Worm (Caenorhabditis elegans) whole organism, mixed stage, embryonic: Measurements from ENCODE around the gene F52C12.6.

Experiments
- M03D4.4 ChIP-seq: sonication (generic microtip); optimal IDR thresholded peaks from 2 replicates; lab custom pipeline; 2017; ENCODE audit warnings: mild to moderate bottlenecking, missing genetic modification characterization, missing compliant biosample characterization
- blmp-1 ChIP-seq: fragments of 150-350 bp; optimal IDR thresholded peaks from 2 replicates; lab custom pipeline; 2014; ENCODE audit warnings: missing biosample characterization, missing genetic modification characterization
- ceh-39 ChIP-seq: fragments of 150-350 bp; optimal IDR thresholded peaks from 2 replicates; lab custom pipeline; 2014; ENCODE audit warnings: missing biosample characterization, missing genetic modification characterization
- ceh-43 ChIP-seq: fragments of 200-800 bp; sonication (Bioruptor generic); optimal IDR thresholded peaks from 2 replicates; lab custom pipeline; 2018; ENCODE audit warnings: mild to moderate bottlenecking, missing genetic modification characterization, moderate library complexity, missing compliant biosample characterization
- ceh-83 ChIP-seq: fragments of 200-800 bp; sonication (Bioruptor generic); optimal IDR thresholded peaks from 2 replicates; lab custom pipeline; 2018; ENCODE audit warnings: mild to moderate bottlenecking, missing genetic modification characterization, missing compliant biosample characterization
- ces-1 ChIP-seq: fragments of 150-350 bp; optimal IDR thresholded peaks from 2 replicates; lab custom pipeline; 2014; ENCODE audit warnings: missing biosample characterization, missing genetic modification reagents, missing genetic modification characterization
- drap-1 ChIP-seq: fragments of 200-800 bp; sonication (Bioruptor generic); optimal IDR thresholded peaks from 3 replicates; lab custom pipeline; 2018; ENCODE audit warnings: mild to moderate bottlenecking, missing genetic modification characterization, missing compliant biosample characterization
- elt-1 ChIP-seq: sonication (generic microtip); optimal IDR thresholded peaks from 2 replicates; lab custom pipeline; 2017; ENCODE audit warnings: missing genetic modification characterization, mild to moderate bottlenecking, missing compliant biosample characterization, antibody characterized with exemption, moderate library complexity, borderline replicate concordance; ENCODE audit not compliant: insufficient read depth
- elt-3 ChIP-seq: fragments of 150-350 bp; optimal IDR thresholded peaks from 2 replicates; lab custom pipeline; 2014; ENCODE audit warnings: missing biosample characterization, missing genetic modification characterization
- ham-2 ChIP-seq: fragments of 200-800 bp; sonication (Bioruptor generic); optimal IDR thresholded peaks from 2 replicates; lab custom pipeline; 2018; ENCODE audit warnings: mild to moderate bottlenecking, missing genetic modification characterization, missing compliant biosample characterization
- hlh-1 ChIP-seq: fragments of 150-350 bp; optimal IDR thresholded peaks from 2 replicates; lab custom pipeline; 2014; ENCODE audit warnings: missing biosample characterization, missing genetic modification reagents, missing genetic modification characterization
- lin-13 ChIP-seq: fragments of 150-350 bp; optimal IDR thresholded peaks from 2 replicates; lab custom pipeline; 2014; ENCODE audit warnings: missing biosample characterization, missing genetic modification characterization
- mab-5 ChIP-seq: fragments of 150-350 bp; optimal IDR thresholded peaks from 2 replicates; lab custom pipeline; 2014; ENCODE audit warnings: missing biosample characterization, missing genetic modification characterization
- mep-1 ChIP-seq: fragments of 150-350 bp; optimal IDR thresholded peaks from 2 replicates; lab custom pipeline; 2017; ENCODE audit warnings: missing biosample characterization, missing genetic modification reagents, missing genetic modification characterization, inconsistent platforms
- mls-2 ChIP-seq: sonication (generic microtip); optimal IDR thresholded peaks from 2 replicates; lab custom pipeline; 2016; ENCODE audit warnings: mild to moderate bottlenecking, missing genetic modification characterization, moderate library complexity, missing compliant biosample characterization
- nhr-12 ChIP-seq: fragments of 150-350 bp; optimal IDR thresholded peaks from 2 replicates; lab custom pipeline; 2014; ENCODE audit warnings: missing biosample characterization, missing genetic modification characterization
- nhr-2 ChIP-seq: fragments of 150-350 bp; optimal IDR thresholded peaks from 2 replicates; lab custom pipeline; 2014; ENCODE audit warnings: missing biosample characterization, missing genetic modification characterization
- nhr-237 ChIP-seq: fragments of 150-350 bp; optimal IDR thresholded peaks from 2 replicates; lab custom pipeline; 2014; ENCODE audit warnings: missing biosample characterization, missing genetic modification characterization
- nhr-28 ChIP-seq: fragments of 150-350 bp; optimal IDR thresholded peaks from 2 replicates; lab custom pipeline; 2014; ENCODE audit warnings: missing biosample characterization, missing genetic modification characterization
- nhr-76 ChIP-seq: sonication (generic microtip); optimal IDR thresholded peaks from 2 replicates; lab custom pipeline; 2017; ENCODE audit warnings: missing biosample characterization, missing genetic modification characterization
- pha-4 ChIP-seq: fragments of 150-350 bp; optimal IDR thresholded peaks from 2 replicates; lab custom pipeline; 2018; ENCODE audit warnings: missing biosample characterization, missing genetic modification reagents, missing genetic modification characterization
- sem-2 ChIP-seq: fragments of 200-800 bp; sonication (Bioruptor generic); optimal IDR thresholded peaks from 2 replicates; lab custom pipeline; 2018; ENCODE audit warnings: mild to moderate bottlenecking, missing genetic modification characterization, missing compliant biosample characterization
- snpc-4 ChIP-seq: fragments of 150-350 bp; optimal IDR thresholded peaks from 2 replicates; lab custom pipeline; 2014; ENCODE audit warnings: missing biosample characterization, missing genetic modification characterization
- sptf-1 ChIP-seq: sonication (generic microtip); optimal IDR thresholded peaks from 2 replicates; lab custom pipeline; 2017; ENCODE audit warnings: mild to moderate bottlenecking, missing genetic modification characterization, moderate library complexity, missing compliant biosample characterization
- tbx-8 ChIP-seq: fragments of 200-800 bp; sonication (Bioruptor generic); optimal IDR thresholded peaks from 2 replicates; lab custom pipeline; 2018; ENCODE audit warnings: mild to moderate bottlenecking, missing genetic modification characterization, moderate library complexity, missing compliant biosample characterization
- unc-120 ChIP-seq: sonication (generic microtip); optimal IDR thresholded peaks from 2 replicates; lab custom pipeline; 2017; ENCODE audit warnings: missing genetic modification characterization, missing compliant biosample characterization; ENCODE audit not compliant: poor library complexity, severe bottlenecking
- unc-39 ChIP-seq: fragments of 150-350 bp; optimal IDR thresholded peaks from 2 replicates; lab custom pipeline; 2014; ENCODE audit warnings: missing biosample characterization, missing genetic modification characterization
- unc-62 ChIP-seq: fragments of 150-350 bp; optimal IDR thresholded peaks from 2 replicates; lab custom pipeline; 2014; ENCODE audit warnings: missing biosample characterization, missing genetic modification reagents, missing genetic modification characterization
- zip-8 ChIP-seq: fragments of 150-350 bp; optimal IDR thresholded peaks from 2 replicates; lab custom pipeline; 2014; ENCODE audit warnings: missing biosample characterization, missing genetic modification characterization
- ztf-11 ChIP-seq: fragments of 150-350 bp; optimal IDR thresholded peaks from 2 replicates; lab custom pipeline; 2014; ENCODE audit warnings: missing biosample characterization, missing genetic modification characterization

Gene F52C12.6

ce11 chrIV:1924178-1924577, 32.3 kb upstream of the F52C12.6 start:
- TF ChIP-seq ces-1 (no peak), nhr-28 (tag; lab: Kevin White, UChicago) (no peak), M03D4.4 (tag; lab: Kevin White, UChicago) (no peak), ceh-43 (no peak), drap-1 (GFP tag; lab: Kevin White, UChicago) (no peak), unc-39 (tag; lab: Kevin White, UChicago) (no peak), pha-4 (tag; lab: Kevin White, UChicago) (no peak), ceh-83 (GFP tag; lab: Kevin White, UChicago) (no peak), nhr-12 (tag; lab: Kevin White, UChicago) (no peak), hlh-1 (tag; lab: Kevin White, UChicago) (no peak), ham-2 (GFP tag; lab: Kevin White, UChicago) (no peak), sem-2 (no peak), mep-1 (tag; lab: Kevin White, UChicago) (no peak), ztf-11 (tag; lab: Kevin White, UChicago) (no peak), sptf-1 (tag; lab: Kevin White, UChicago) (no peak), unc-120 (tag; lab: Kevin White, UChicago) (no peak), zip-8 (no peak)

ce11 chrIV:1945200-1945599, 11.3 kb upstream of the F52C12.6 start:
- TF ChIP-seq nhr-2 (tag; lab: Kevin White, UChicago) = no peak
- no peak for TF ChIP-seq lin-13
- TF ChIP-seq nhr-76 = no peak
- TF ChIP-seq mls-2 (tag; lab: Kevin White, UChicago) = no peak
- TF ChIP-seq drap-1 (GFP tag; lab: Kevin White, UChicago) = no peak
- TF ChIP-seq M03D4.4 (tag; lab: Kevin White, UChicago) = no peak
- TF ChIP-seq mep-1 (tag; lab: Kevin White, UChicago) = no peak
- TF ChIP-seq unc-62 (GFP tag; lab: Kevin White, UChicago) = no peak
- no peak for TF ChIP-seq sem-2
- no peak for TF ChIP-seq nhr-237 (tag; lab: Kevin White, UChicago)
- TF ChIP-seq zip-8 = no peak

ce11 chrIV:1947891-1948290, 8.6 kb upstream of the F52C12.6 start, which contains the start of gene tsen-54:
tsen-54 (plus strand) TSS chrIV:1948191.
- TF ChIP-seq drap-1 (GFP tag; lab: Kevin White, UChicago) (no peak), hlh-1 (tag; lab: Kevin White, UChicago) (no peak), ham-2 (GFP tag; lab: Kevin White, UChicago) (no peak), ceh-43 (no peak), pha-4 (tag; lab: Kevin White, UChicago) (no peak), M03D4.4 (tag; lab: Kevin White, UChicago) (no peak), nhr-237 (tag; lab: Kevin White, UChicago) (no peak), snpc-4 (tag; lab: Kevin White, UChicago) (no peak), sptf-1 (tag; lab: Kevin White, UChicago) (no peak), unc-62 (GFP tag; lab: Kevin White, UChicago) (no peak), unc-120 (tag; lab: Kevin White, UChicago) (no peak)

ce11 chrIV:1952312-1952711, 4.2 kb upstream of the F52C12.6 start:
- no peak for TF ChIP-seq nhr-2 (tag; lab: Kevin White, UChicago)
- TF ChIP-seq hlh-1 (tag; lab: Kevin White, UChicago) = no peak
- TF ChIP-seq tbx-8 (GFP tag; lab: Kevin White, UChicago) = no peak
- no peak for TF ChIP-seq sptf-1 (tag; lab: Kevin White, UChicago)
- no peak for TF ChIP-seq pha-4 (tag; lab: Kevin White, UChicago)
- no peak for TF ChIP-seq zip-8
- no peak for TF ChIP-seq unc-39 (tag; lab: Kevin White, UChicago)
- no peak for TF ChIP-seq ceh-83 (GFP tag; lab: Kevin White, UChicago)
- no peak for TF ChIP-seq nhr-28 (tag; lab: Kevin White, UChicago)

DNA sequence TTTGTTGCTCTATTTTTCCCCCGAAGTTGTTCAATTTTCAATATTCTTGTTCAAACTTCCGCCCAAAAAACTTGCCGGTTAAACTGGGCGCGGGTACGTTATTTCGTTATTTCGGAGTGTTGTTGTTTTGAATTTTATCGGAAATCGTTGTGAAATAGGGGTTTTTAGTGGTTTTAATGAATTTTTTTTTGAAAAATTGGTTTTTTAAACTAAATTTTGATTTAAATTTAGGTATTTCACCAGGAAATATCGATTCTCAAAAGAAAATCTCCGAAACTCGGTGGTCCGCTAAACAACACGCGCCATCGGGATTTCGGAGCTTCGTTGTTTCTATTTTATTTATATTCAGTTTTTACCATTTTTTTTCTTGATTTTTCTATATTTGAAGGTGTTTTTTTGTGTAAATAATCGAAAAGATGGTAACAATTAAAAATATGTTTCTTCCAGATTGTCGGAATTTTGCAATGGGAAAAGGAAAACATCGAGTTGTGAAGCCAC, 3.3 kb upstream of the F52C12.6 start, which contains the start of gene F52C12.2:
F52C12.2 (plus strand) TSS at position 448 of the 498 bp plus-strand sequence.
- TF ChIP-seq mep-1 (tag; lab: Kevin White, UChicago) (peak; percentile 32), tbx-8 (GFP tag; lab: Kevin White, UChicago) (no peak), ces-1 (peak; percentile 79), lin-13 (peak; percentile 41), ceh-39 (tag; lab: Kevin White, UChicago) (peak; percentile 1)

DNA sequence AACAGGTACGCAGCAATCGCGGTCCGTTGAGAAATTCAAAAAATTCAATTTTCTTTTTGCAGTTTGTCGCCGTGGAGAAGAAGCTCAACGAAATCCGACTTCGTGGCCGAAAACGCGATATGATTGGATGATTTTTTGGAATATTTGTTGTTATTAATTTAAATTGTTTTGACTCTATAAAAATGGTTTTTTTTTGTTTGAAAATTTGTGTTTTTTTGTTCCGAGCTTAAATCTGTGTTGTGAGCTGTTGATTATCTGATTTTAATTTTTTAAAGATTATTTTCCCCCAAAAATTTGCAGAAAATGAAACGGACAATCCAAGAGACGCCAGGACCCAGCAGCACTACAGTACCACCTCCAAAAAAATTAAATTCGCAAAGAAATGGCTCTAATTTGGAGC, 3.0 kb downstream of the F52C12.6 start, which contains the start of gene tdpo-1:
tdpo-1 (plus strand) TSS at position 301 of the 400 bp plus-strand sequence.
- TF ChIP-seq nhr-28 (tag; lab: Kevin White, UChicago) (no peak), unc-39 (tag; lab: Kevin White, UChicago) (no peak), ceh-39 (tag; lab: Kevin White, UChicago) (no peak), lin-13 (no peak), elt-3 (no peak), tbx-8 (GFP tag; lab: Kevin White, UChicago) (no peak), M03D4.4 (tag; lab: Kevin White, UChicago) (no peak), ces-1 (no peak), sem-2 (no peak), blmp-1 (tag; lab: Kevin White, UChicago) (no peak), ham-2 (GFP tag; lab: Kevin White, UChicago) (no peak), elt-1 (no peak), pha-4 (tag; lab: Kevin White, UChicago) (no peak), snpc-4 (tag; lab: Kevin White, UChicago) (no peak), unc-62 (GFP tag; lab: Kevin White, UChicago) (no peak), zip-8 (no peak), ztf-11 (tag; lab: Kevin White, UChicago) (no peak), mab-5 (tag; lab: Kevin White, UChicago) (no peak)
